Worm (Caenorhabditis elegans): ENCODE measurements around the gene slc-36.5.

DNA sequence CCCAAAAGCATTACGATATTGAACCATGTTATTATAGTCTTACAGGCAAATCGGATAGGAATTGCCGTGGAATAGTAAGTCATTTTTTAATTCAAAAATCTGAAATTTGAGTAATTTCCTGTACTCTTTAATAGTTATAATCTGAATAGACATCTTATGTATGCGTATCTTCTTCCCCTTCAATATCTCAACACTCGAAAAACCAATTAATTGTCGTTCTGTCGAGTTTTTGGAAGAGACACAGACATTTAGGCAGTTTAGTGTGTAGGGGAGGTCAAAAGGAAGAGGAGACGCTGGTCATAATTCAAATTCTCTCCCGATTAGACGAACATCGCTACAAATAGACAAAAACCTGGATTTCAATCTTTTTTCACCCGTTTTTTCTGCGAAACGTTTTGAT lies 41.4 kb downstream of the slc-36.5 start:
- no peak for TF ChIP-seq dao-5 (tag; optimal IDR thresholded peaks at IDR 0.05)
- TF ChIP-seq him-1 (tag; optimal IDR thresholded peaks at IDR 0.05), result no peak

All from whole organism, L4/young adult.